Fruit fly (Drosophila melanogaster): ENCODE measurements around the gene CG33934.

dm6 chr3R:19998418-19998817, 44.1 kb upstream of the CG33934 start:
- TF ChIP-seq CG8478 (optimal IDR thresholded peaks at IDR 0.05) (no peak), CTCF (optimal IDR thresholded peaks at IDR 0.05) (no peak)
